Worm (Caenorhabditis elegans): ENCODE data around the gene C29F7.10.

Gene C29F7.10

ce11 chrX:13383273-13383672 is 48.0 kb downstream of the C29F7.10 start (continued):
- TF ChIP-seq elt-2 (tag; optimal IDR thresholded peaks at IDR 0.05) (no peak), hlh-4 (tag; optimal IDR thresholded peaks at IDR 0.05) (no peak), F16B12.6 (tag; optimal IDR thresholded peaks at IDR 0.05) (no peak), lin-13 (GFP tag; optimal IDR thresholded peaks at IDR 0.05) (no peak), elt-3 (tag; optimal IDR thresholded peaks at IDR 0.05) (no peak), sup-37 (GFP tag; optimal IDR thresholded peaks at IDR 0.05) (no peak), lir-3 (tag; optimal IDR thresholded peaks at IDR 0.05; ENCODE audit: poor library complexity) (no peak), fkh-4 (tag; optimal IDR thresholded peaks at IDR 0.05; ENCODE audit: borderline replicate concordance) (no peak), zag-1 (tag; optimal IDR thresholded peaks at IDR 0.05) (no peak), blmp-1 (tag; optimal IDR thresholded peaks at IDR 0.05) (no peak), nhr-20 (tag; optimal IDR thresholded peaks at IDR 0.05) (peak; percentile 9), nhr-47 (tag; optimal IDR thresholded peaks at IDR 0.05) (no peak), ceh-82 (tag; optimal IDR thresholded peaks at IDR 0.05) (no peak), tlp-1 (tag; optimal IDR thresholded peaks at IDR 0.05) (no peak), vab-15 (tag; optimal IDR thresholded peaks at IDR 0.05) (no peak), lin-14 (GFP tag; optimal IDR thresholded peaks at IDR 0.05) (peak; percentile 64), lsy-2 (tag; optimal IDR thresholded peaks at IDR 0.05) (peak; percentile 4 to 34)

- TF ChIP-seq lir-3 (tag; optimal IDR thresholded peaks at IDR 0.05; ENCODE audit: poor library complexity) (no peak), snu-23 (GFP tag; optimal IDR thresholded peaks at IDR 0.05) (no peak), lin-14 (GFP tag; optimal IDR thresholded peaks at IDR 0.05) (peak; percentile 20), efl-3 (GFP tag; optimal IDR thresholded peaks at IDR 0.05) (no peak), alr-1 (tag; optimal IDR thresholded peaks at IDR 0.05; ENCODE audit: borderline replicate concordance) (no peak), fkh-8 (tag; optimal IDR thresholded peaks at IDR 0.05) (peak; percentile 33), elt-2 (tag; optimal IDR thresholded peaks at IDR 0.05) (no peak), zag-1 (tag; optimal IDR thresholded peaks at IDR 0.05) (no peak), C16A3.4 (tag; optimal IDR thresholded peaks at IDR 0.05) (no peak), unc-62 (GFP tag; optimal IDR thresholded peaks at IDR 0.05) (no peak), nhr-47 (tag; optimal IDR thresholded peaks at IDR 0.05) (no peak), pax-3 (tag; optimal IDR thresholded peaks at IDR 0.05) (no peak), xbp-1 (tag; optimal IDR thresholded peaks at IDR 0.05) (no peak), tlp-1 (tag; optimal IDR thresholded peaks at IDR 0.05) (no peak), C34B4.2 (tag; optimal IDR thresholded peaks at IDR 0.05) (no peak), pag-3 (tag; optimal IDR thresholded peaks at IDR 0.05; ENCODE audit: borderline replicate concordance, insufficient read depth) (no peak), lin-13 (GFP tag; optimal IDR thresholded peaks at IDR 0.05) (no peak), aha-1 (tag; optimal IDR thresholded peaks at IDR 0.05) (no peak), elt-3 (tag; optimal IDR thresholded peaks at IDR 0.05) (no peak), nhr-84 (tag; optimal IDR thresholded peaks at IDR 0.05) (no peak), nhr-90 (tag; optimal IDR thresholded peaks at IDR 0.05; ENCODE audit: poor library complexity) (no peak), isw-1 (GFP tag; IDR thresholded peaks at IDR 0.05) (no peak), hpl-2 (GFP tag; optimal IDR thresholded peaks at IDR 0.05) (no peak), nhr-20 (tag; optimal IDR thresholded peaks at IDR 0.05) (no peak), ceh-82 (tag; optimal IDR thresholded peaks at IDR 0.05) (peak in 1 of 3 experiments; percentile 18), mep-1 (tag; optimal IDR thresholded peaks at IDR 0.05) (no peak)
Measured at ce11 chrX:13380988-13381742, 50.1 kb downstream of the C29F7.10 start.

All from whole organism, L1 larva.